Worm (Caenorhabditis elegans) whole organism, L4 larva: Measurements from ENCODE around the gene magu-2.
A peak's percentile ranks its signal among the peaks of the same experiment; 100 is the strongest.

Source experiments
- D1046.2 ChIP-seq: fragments of 200-800 bp; sonication (Bioruptor generic); IDR thresholded peaks from 2 replicates; pipeline ENCODE4 v1.3.6; 2022; ENCODE audit warnings: missing genetic modification characterization, missing compliant biosample characterization
- F44E2.7 ChIP-seq: fragments of 200-800 bp; sonication (Bioruptor generic); IDR thresholded peaks from 2 replicates; pipeline ENCODE4 v2.1.2; 2022; ENCODE audit warnings: missing genetic modification characterization, missing compliant biosample characterization
- F49E8.2 ChIP-seq: sonication (generic microtip); optimal IDR thresholded peaks from 2 replicates; lab custom pipeline; 2016; ENCODE audit warnings: missing compliant biosample characterization, mild to moderate bottlenecking, missing genetic modification characterization, borderline replicate concordance
- T26A8.4 ChIP-seq: fragments of 200-800 bp; sonication (Bioruptor generic); IDR thresholded peaks from 2 replicates; pipeline ENCODE4 v1.3.6; 2022; ENCODE audit warnings: missing genetic modification characterization, missing compliant biosample characterization
- Y105C5A.15 ChIP-seq: fragments of 200-800 bp; sonication (Bioruptor generic); IDR thresholded peaks from 2 replicates; pipeline ENCODE4 v1.3.6; 2022; ENCODE audit warnings: missing genetic modification characterization, missing compliant biosample characterization
- Y48G9A.11 ChIP-seq: fragments of 200-800 bp; sonication (Bioruptor generic); IDR thresholded peaks from 2 replicates; pipeline ENCODE4 v1.3.6; 2022; ENCODE audit warnings: missing genetic modification reagents, missing genetic modification characterization, missing compliant biosample characterization
- Y75B8A.6 ChIP-seq: fragments of 200-800 bp; sonication (Bioruptor generic); IDR thresholded peaks from 2 replicates; pipeline ENCODE4 v1.3.6; 2022; ENCODE audit warnings: missing genetic modification reagents, missing genetic modification characterization, missing compliant biosample characterization
- aha-1 ChIP-seq: fragments of 150-350 bp; peaks from one replicate; lab custom pipeline; 2014; ENCODE audit warnings: missing biosample characterization, missing genetic modification characterization
- aly-2 ChIP-seq: sonication (generic microtip); optimal IDR thresholded peaks from 2 replicates; lab custom pipeline; 2018; ENCODE audit warnings: missing biosample characterization, missing genetic modification characterization
- ama-1 ChIP-seq: fragments of 150-350 bp; optimal IDR thresholded peaks from 2 replicates; lab custom pipeline; 2014; ENCODE audit warnings: inconsistent platforms, mixed read lengths
- arid-1 ChIP-seq: fragments of 200-800 bp; sonication (Bioruptor generic); conservative IDR thresholded peaks from 2 replicates; pipeline ENCODE4 v1.3.6; 2022; ENCODE audit warnings: missing genetic modification reagents, missing genetic modification characterization, missing compliant biosample characterization
- attf-4 ChIP-seq: sonication (generic microtip); optimal IDR thresholded peaks from 3 replicates; lab custom pipeline; 2017; ENCODE audit warnings: missing biosample characterization, missing genetic modification characterization
- ceh-62 ChIP-seq: sonication (generic microtip); optimal IDR thresholded peaks from 2 replicates; lab custom pipeline; 2017; ENCODE audit warnings: missing biosample characterization, missing genetic modification characterization
- ceh-82 ChIP-seq: sonication (generic microtip); optimal IDR thresholded peaks from 2 replicates; lab custom pipeline; 2017; ENCODE audit warnings: missing biosample characterization, missing genetic modification characterization
- daf-12 ChIP-seq: fragments of 150-350 bp; optimal IDR thresholded peaks from 2 replicates; lab custom pipeline; 2014; ENCODE audit warnings: missing biosample characterization, missing genetic modification reagents, missing genetic modification characterization
- daf-16 ChIP-seq, 3 experiments: sonication (generic microtip); optimal IDR thresholded peaks; 2 replicates each; lab custom pipeline; 2016 to 2017; ENCODE audit warnings: missing genetic modification characterization in 3 of 3, missing genetic modification reagents in 3 of 3, mild to moderate bottlenecking in 2 of 3, missing compliant biosample characterization in 2 of 3, missing biosample characterization in 1 of 3, moderate library complexity in 1 of 3
- daf-8 ChIP-seq: fragments of 200-800 bp; sonication (Bioruptor generic); IDR thresholded peaks from 2 replicates; pipeline ENCODE4 v1.3.6; 2022; ENCODE audit warnings: missing genetic modification characterization, missing compliant biosample characterization
- dmd-8 ChIP-seq: fragments of 200-800 bp; sonication (Bioruptor generic); IDR thresholded peaks from 2 replicates; pipeline ENCODE4 v1.3.6; 2022; ENCODE audit warnings: missing genetic modification characterization, missing compliant biosample characterization
- dmd-9 ChIP-seq: fragments of 200-800 bp; sonication (Bioruptor generic); IDR thresholded peaks from 2 replicates; pipeline ENCODE4 v1.3.6; 2022; ENCODE audit warnings: missing genetic modification reagents, missing genetic modification characterization, missing compliant biosample characterization
- duxl-1 ChIP-seq: sonication (generic microtip); optimal IDR thresholded peaks from 2 replicates; lab custom pipeline; 2016; ENCODE audit warnings: mild to moderate bottlenecking, missing genetic modification characterization, moderate library complexity, missing compliant biosample characterization; ENCODE audit not compliant: poor library complexity
- dve-1 ChIP-seq: sonication (generic microtip); optimal IDR thresholded peaks from 2 replicates; lab custom pipeline; 2017; ENCODE audit warnings: antibody characterized with exemption, mild to moderate bottlenecking, missing genetic modification characterization, missing compliant biosample characterization; ENCODE audit not compliant: insufficient read depth
- egl-27 ChIP-seq: sonication (generic microtip); optimal IDR thresholded peaks from 3 replicates; lab custom pipeline; 2017; ENCODE audit warnings: missing biosample characterization, missing genetic modification reagents, missing genetic modification characterization
- egl-43 ChIP-seq: fragments of 200-800 bp; sonication (Bioruptor generic); IDR thresholded peaks from 2 replicates; pipeline ENCODE4 v1.3.6; 2022; ENCODE audit warnings: missing genetic modification reagents, missing genetic modification characterization, missing compliant biosample characterization
- fkh-10 ChIP-seq: fragments of 150-350 bp; optimal IDR thresholded peaks from 2 replicates; lab custom pipeline; 2014; ENCODE audit warnings: missing biosample characterization, missing genetic modification reagents, missing genetic modification characterization
- hif-1 ChIP-seq, 2 experiments: sonication (generic microtip); optimal IDR thresholded peaks; 2 replicates each; lab custom pipeline; 2016 to 2017; ENCODE audit warnings: missing compliant biosample characterization in 2 of 2, missing genetic modification characterization in 2 of 2, missing genetic modification reagents in 2 of 2, missing genotype in 2 of 2, mild to moderate bottlenecking in 1 of 2
- jun-1 ChIP-seq: fragments of 150-350 bp; optimal IDR thresholded peaks from 2 replicates; lab custom pipeline; 2014; ENCODE audit warnings: missing biosample characterization, missing genetic modification reagents, missing genetic modification characterization
- lim-7 ChIP-seq: fragments of 200-800 bp; sonication (Bioruptor generic); IDR thresholded peaks from 2 replicates; pipeline ENCODE4 v1.3.6; 2022; ENCODE audit warnings: missing genetic modification characterization, missing compliant biosample characterization
- lin-1 ChIP-seq: fragments of 200-800 bp; sonication (Bioruptor generic); IDR thresholded peaks from 2 replicates; pipeline ENCODE4 v1.3.6; 2022; ENCODE audit warnings: missing genetic modification reagents, missing genetic modification characterization, missing compliant biosample characterization
- lin-15B ChIP-seq: fragments of 150-350 bp; sonication (generic microtip); optimal IDR thresholded peaks from 3 replicates; lab custom pipeline; 2014; ENCODE audit warnings: missing biosample characterization, missing genetic modification characterization
- lin-39 ChIP-seq: fragments of 150-350 bp; optimal IDR thresholded peaks from 2 replicates; lab custom pipeline; 2014; ENCODE audit warnings: missing biosample characterization, missing genetic modification reagents, missing genetic modification characterization
- lsy-2 ChIP-seq, 2 experiments: fragments of 150-350 bp in 1 of 2; sonication (generic microtip) in 1 of 2; optimal IDR thresholded peaks; 2 replicates each; lab custom pipeline; 2014 to 2017; ENCODE audit warnings: missing biosample characterization in 2 of 2, missing genetic modification characterization in 2 of 2
- madf-5 ChIP-seq, 2 experiments: fragments of 200-800 bp; sonication (Bioruptor generic); IDR thresholded peaks; 2 replicates each; pipeline ENCODE4 v1.3.6; 2022; ENCODE audit warnings: missing compliant biosample characterization in 2 of 2, missing genetic modification characterization in 2 of 2
- mes-2 ChIP-seq: sonication (generic microtip); optimal IDR thresholded peaks from 2 replicates; lab custom pipeline; 2016; ENCODE audit warnings: missing genotype, mild to moderate bottlenecking, missing genetic modification characterization, missing compliant biosample characterization; ENCODE audit not compliant: poor library complexity, severe bottlenecking
- nhr-11 ChIP-seq: fragments of 150-350 bp; optimal IDR thresholded peaks from 2 replicates; lab custom pipeline; 2014; ENCODE audit warnings: missing biosample characterization, missing genetic modification characterization
- nhr-111 ChIP-seq: fragments of 200-800 bp; sonication (Bioruptor generic); optimal IDR thresholded peaks from 2 replicates; lab custom pipeline; 2018; ENCODE audit warnings: mild to moderate bottlenecking, missing genetic modification characterization, missing compliant biosample characterization
- nhr-237 ChIP-seq: sonication (generic microtip); optimal IDR thresholded peaks from 2 replicates; lab custom pipeline; 2017; ENCODE audit warnings: missing biosample characterization, missing genetic modification characterization
- nhr-28 ChIP-seq: fragments of 150-350 bp; optimal IDR thresholded peaks from 2 replicates; lab custom pipeline; 2014; ENCODE audit warnings: missing biosample characterization, missing genetic modification characterization
- nhr-41 ChIP-seq: fragments of 200-800 bp; sonication (Bioruptor generic); IDR thresholded peaks from 2 replicates; pipeline ENCODE4 v1.3.6; 2022; ENCODE audit warnings: missing genetic modification reagents, missing genetic modification characterization, missing compliant biosample characterization
- nhr-42 ChIP-seq: fragments of 200-800 bp; sonication (Bioruptor generic); IDR thresholded peaks from 2 replicates; pipeline ENCODE4 v1.3.6; 2022; ENCODE audit warnings: missing genetic modification characterization, missing compliant biosample characterization
- nhr-77 ChIP-seq: fragments of 150-350 bp; optimal IDR thresholded peaks from 2 replicates; lab custom pipeline; 2014; ENCODE audit warnings: missing biosample characterization, missing genetic modification characterization
- pha-4 ChIP-seq, 2 experiments: fragments of 150-350 bp in 1 of 2; fragments of 200-800 bp in 1 of 2; sonication (Bioruptor generic) in 1 of 2; IDR thresholded peaks in 1 of 2; optimal IDR thresholded peaks in 1 of 2; 2 replicates each; pipeline versions ENCODE4 v1.3.6 to Lab custom; 2014 to 2022; ENCODE audit warnings: missing genetic modification characterization in 2 of 2, missing genetic modification reagents in 2 of 2, missing biosample characterization in 1 of 2, missing compliant biosample characterization in 1 of 2
- pqm-1 ChIP-seq: sonication (generic microtip); optimal IDR thresholded peaks from 2 replicates; lab custom pipeline; 2017; ENCODE audit warnings: missing biosample characterization, missing genetic modification characterization
- rbr-2 ChIP-seq: sonication (generic microtip); optimal IDR thresholded peaks from 2 replicates; lab custom pipeline; 2016; ENCODE audit warnings: missing genotype, missing genetic modification characterization, missing compliant biosample characterization
- set-16 ChIP-seq: fragments of 200-800 bp; sonication (Bioruptor generic); IDR thresholded peaks from 2 replicates; pipeline ENCODE4 v1.3.6; 2022; ENCODE audit warnings: missing genetic modification reagents, missing genetic modification characterization, missing compliant biosample characterization
- tra-1 ChIP-seq: fragments of 200-800 bp; sonication (Bioruptor generic); IDR thresholded peaks from 2 replicates; pipeline ENCODE4 v1.3.6; 2022; ENCODE audit warnings: missing genetic modification reagents, missing genetic modification characterization, missing compliant biosample characterization
- unc-39 ChIP-seq: sonication (generic microtip); optimal IDR thresholded peaks from 2 replicates; lab custom pipeline; 2017; ENCODE audit warnings: missing biosample characterization, missing genetic modification characterization
- unc-62 ChIP-seq, 3 experiments: fragments of 150-350 bp in 1 of 3; sonication (generic microtip); optimal IDR thresholded peaks in 2 of 3; peaks in 1 of 3; 1 replicate in 1 of 3; 2 replicates in 2 of 3; lab custom pipeline; 2014 to 2017; ENCODE audit warnings: missing biosample characterization in 3 of 3, missing genetic modification characterization in 3 of 3, missing genetic modification reagents in 3 of 3, missing genotype in 1 of 3
- zag-1 ChIP-seq: fragments of 150-350 bp; optimal IDR thresholded peaks from 2 replicates; lab custom pipeline; 2014; ENCODE audit warnings: missing biosample characterization, missing genetic modification characterization
- zfp-3 ChIP-seq: fragments of 200-800 bp; sonication (Bioruptor generic); conservative IDR thresholded peaks from 2 replicates; pipeline ENCODE4 v1.3.6; 2022; ENCODE audit warnings: missing genetic modification reagents, missing genetic modification characterization, missing compliant biosample characterization
- zip-11 ChIP-seq: fragments of 200-800 bp; sonication (Bioruptor generic); IDR thresholded peaks from 2 replicates; pipeline ENCODE4 v1.3.6; 2022; ENCODE audit warnings: missing genetic modification characterization, missing compliant biosample characterization
- zip-2 ChIP-seq: fragments of 150-350 bp; optimal IDR thresholded peaks from 2 replicates; lab custom pipeline; 2014; ENCODE audit warnings: missing biosample characterization, missing genetic modification characterization

Gene magu-2

DNA sequence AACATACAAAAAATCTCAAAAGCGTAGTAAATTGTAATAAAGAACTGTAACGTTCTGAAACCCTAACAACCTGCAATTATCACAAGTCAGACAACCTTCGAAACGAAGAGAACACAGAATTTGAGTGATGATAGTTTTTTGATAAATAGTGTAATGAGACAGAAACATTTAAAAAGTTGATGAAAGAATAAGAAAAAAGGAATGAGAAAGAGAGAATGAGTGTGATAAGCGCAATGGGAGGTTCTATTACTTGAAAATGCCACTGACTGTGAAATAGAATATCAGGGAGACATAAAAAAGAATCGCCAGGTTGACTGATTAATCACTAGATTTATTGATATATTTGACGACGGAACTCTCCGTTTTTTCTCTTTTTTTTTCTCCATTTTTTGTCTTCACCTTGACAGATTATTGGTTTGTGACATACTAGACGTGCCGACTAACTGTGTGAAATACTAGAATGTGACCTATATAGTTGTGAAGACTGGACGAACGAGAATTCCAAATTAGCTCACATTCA is 1.5 kb downstream of the magu-2 start:
- no peak for TF ChIP-seq nhr-42
- TF ChIP-seq ceh-62 (tag; lab: Kevin White, UChicago), result no peak
- TF ChIP-seq ama-1, result no peak
- TF ChIP-seq ceh-82 (tag; lab: Kevin White, UChicago), result no peak
- no peak for TF ChIP-seq jun-1
- TF ChIP-seq pha-4 (GFP tag; IDR thresholded peaks at IDR 0.05; lab: Robert Waterston, UW), result no peak
- TF ChIP-seq pha-4 (tag; optimal IDR thresholded peaks at IDR 0.05; lab: Kevin White, UChicago), result no peak
- no peak for TF ChIP-seq egl-27 (tag; lab: Kevin White, UChicago)
- no peak for TF ChIP-seq dve-1
- TF ChIP-seq daf-12, result no peak
- TF ChIP-seq D1046.2, result no peak
- TF ChIP-seq hif-1 (tag; optimal IDR thresholded peaks at IDR 0.05; lab: Kevin White, UChicago), result no peak
- TF ChIP-seq tra-1 (GFP tag; lab: Robert Waterston, UW), result peak; percentile 60; the same call in 1 of the 2 replicates
- TF ChIP-seq lin-39 (tag; lab: Kevin White, UChicago), result no peak
- TF ChIP-seq nhr-41 (GFP tag; lab: Robert Waterston, UW), result no peak
- TF ChIP-seq lin-1 (GFP tag; lab: Robert Waterston, UW), result no peak
- TF ChIP-seq nhr-11 (tag; lab: Kevin White, UChicago), result no peak
- TF ChIP-seq lsy-2 (tag; optimal IDR thresholded peaks at IDR 0.05; lab: Kevin White, UChicago), result no peak
- TF ChIP-seq dmd-9 (GFP tag; lab: Robert Waterston, UW), result no peak
- no peak for TF ChIP-seq Y75B8A.6 (GFP tag; lab: Robert Waterston, UW)
- TF ChIP-seq lim-7, result no peak
- no peak for TF ChIP-seq F44E2.7 (GFP tag; lab: Robert Waterston, UW)
- TF ChIP-seq fkh-10 (GFP tag; lab: Kevin White, UChicago), result no peak
- TF ChIP-seq pqm-1 (tag; lab: Kevin White, UChicago), result peak; percentile 44
- no peak for TF ChIP-seq set-16
- no peak for TF ChIP-seq dmd-8 (GFP tag; lab: Robert Waterston, UW)
- TF ChIP-seq aly-2, result no peak
- TF ChIP-seq madf-5 (GFP tag; IDR thresholded peaks at IDR 0.05; lab: Robert Waterston, UW), result no peak
- TF ChIP-seq unc-62 (GFP tag; optimal IDR thresholded peaks at IDR 0.05 in 1 of 2; lab: Kevin White, UChicago), result peak in 1 of 2 experiments; percentile 13
- no peak for TF ChIP-seq unc-62 (tag; optimal IDR thresholded peaks at IDR 0.05; lab: Kevin White, UChicago)
- no peak for TF ChIP-seq nhr-237 (tag; lab: Kevin White, UChicago)
- TF ChIP-seq zag-1 (tag; lab: Kevin White, UChicago), result no peak
- no peak for TF ChIP-seq Y48G9A.11 (GFP tag; lab: Robert Waterston, UW)
- TF ChIP-seq nhr-111 (GFP tag; lab: Kevin White, UChicago), result no peak
- TF ChIP-seq unc-39, result no peak
- TF ChIP-seq mes-2 (tag; lab: Kevin White, UChicago), result no peak
- no peak for TF ChIP-seq zip-2 (tag; lab: Kevin White, UChicago)
- no peak for TF ChIP-seq duxl-1
- TF ChIP-seq aha-1 (tag; lab: Kevin White, UChicago), result peak; percentile 5
- no peak for TF ChIP-seq zfp-3
- no peak for TF ChIP-seq attf-4
- TF ChIP-seq nhr-28, result peak; percentile 66
- peak; percentile 32 for TF ChIP-seq nhr-77 (tag; lab: Kevin White, UChicago)
- TF ChIP-seq T26A8.4, result no peak
- TF ChIP-seq daf-8 (GFP tag; lab: Robert Waterston, UW), result no peak
- no peak for TF ChIP-seq egl-43
- no peak for TF ChIP-seq zip-11
- no peak for TF ChIP-seq arid-1
- no peak for TF ChIP-seq lin-15B
- TF ChIP-seq daf-16 (GFP tag; optimal IDR thresholded peaks at IDR 0.05; lab: Kevin White, UChicago), result no peak
- no peak for TF ChIP-seq daf-16 (tag; optimal IDR thresholded peaks at IDR 0.05; lab: Kevin White, UChicago)
- TF ChIP-seq Y105C5A.15 (GFP tag; lab: Robert Waterston, UW), result no peak
- TF ChIP-seq rbr-2 (tag; lab: Kevin White, UChicago), result no peak
- TF ChIP-seq F49E8.2 (tag; lab: Kevin White, UChicago), result no peak
